Fruit fly (Drosophila melanogaster) whole organism, adult: Measurements from ENCODE around the gene CG15449.

Experiments used
- CG11617 ChIP-seq: fragments of 200-800 bp; sonication (Bioruptor generic); optimal IDR thresholded peaks from 2 replicates; lab custom pipeline; 2017; ENCODE audit warnings: mild to moderate bottlenecking, missing biosample characterization, missing genetic modification reagents, missing genetic modification characterization
- CG12768 ChIP-seq: fragments of 200-800 bp; sonication (Bioruptor generic); optimal IDR thresholded peaks from 2 replicates; lab custom pipeline; 2017; ENCODE audit warnings: missing biosample characterization, missing genetic modification characterization, mild to moderate bottlenecking, moderate library complexity, missing genetic modification reagents
- CG14711 ChIP-seq: fragments of 200-800 bp; sonication (Bioruptor generic); optimal IDR thresholded peaks from 2 replicates; lab custom pipeline; 2018; ENCODE audit warnings: missing biosample characterization, mild to moderate bottlenecking, missing genetic modification characterization, moderate library complexity
- CG1620 ChIP-seq: fragments of 200-800 bp; sonication (Bioruptor generic); optimal IDR thresholded peaks from 2 replicates; lab custom pipeline; 2016; ENCODE audit warnings: missing biosample characterization, missing genetic modification characterization
- CG33017 ChIP-seq: fragments of 200-800 bp; sonication (Bioruptor generic); optimal IDR thresholded peaks from 2 replicates; lab custom pipeline; 2018; ENCODE audit warnings: missing biosample characterization, mild to moderate bottlenecking, missing genetic modification characterization, moderate library complexity
- CG5204 ChIP-seq: fragments of 200-800 bp; sonication (Bioruptor generic); optimal IDR thresholded peaks from 2 replicates; lab custom pipeline; 2016; ENCODE audit warnings: missing biosample characterization, missing genetic modification characterization
- CG7045 ChIP-seq: fragments of 200-800 bp; sonication (Bioruptor generic); optimal IDR thresholded peaks from 2 replicates; lab custom pipeline; 2017; ENCODE audit warnings: missing biosample characterization, mild to moderate bottlenecking, missing genetic modification characterization
- CG7101 ChIP-seq: fragments of 200-800 bp; sonication (Bioruptor generic); optimal IDR thresholded peaks from 2 replicates; lab custom pipeline; 2018; ENCODE audit warnings: missing biosample characterization, mild to moderate bottlenecking, missing genetic modification characterization, moderate library complexity
- Clk ChIP-seq: fragments of 200-800 bp; sonication (Bioruptor generic); optimal IDR thresholded peaks from 2 replicates; lab custom pipeline; 2017; ENCODE audit warnings: missing biosample characterization, missing genetic modification characterization
- Crg-1 ChIP-seq: fragments of 200-800 bp; sonication (Bioruptor generic); optimal IDR thresholded peaks from 2 replicates; lab custom pipeline; 2016; ENCODE audit warnings: missing biosample characterization, missing genetic modification characterization
- Hr96 ChIP-seq: fragments of 200-800 bp; sonication (Bioruptor generic); optimal IDR thresholded peaks from 2 replicates; lab custom pipeline; 2016; ENCODE audit warnings: missing biosample characterization, missing genetic modification characterization
- Mnt ChIP-seq: fragments of 200-800 bp; sonication (Bioruptor generic); optimal IDR thresholded peaks from 2 replicates; lab custom pipeline; 2016; ENCODE audit warnings: missing biosample characterization, mild to moderate bottlenecking, missing genetic modification characterization
- bab1 ChIP-seq: fragments of 200-800 bp; sonication (Bioruptor generic); optimal IDR thresholded peaks from 3 replicates; lab custom pipeline; 2019; ENCODE audit warnings: missing biosample characterization, mild to moderate bottlenecking, missing genetic modification characterization, moderate library complexity
- cic ChIP-seq: fragments of 200-800 bp; sonication (Bioruptor generic); optimal IDR thresholded peaks from 2 replicates; lab custom pipeline; 2017; ENCODE audit warnings: missing biosample characterization, mild to moderate bottlenecking, missing genetic modification characterization, moderate library complexity
- cnc ChIP-seq, 2 experiments: fragments of >200 bp; optimal IDR thresholded peaks; 2 replicates each; lab custom pipeline; 2017
- kay ChIP-seq: fragments of 200-800 bp; sonication (Bioruptor generic); peaks from one replicate; lab custom pipeline; 2016; ENCODE audit warnings: missing biosample characterization, missing genetic modification characterization, borderline replicate concordance
- ovo ChIP-seq: fragments of 200-800 bp; sonication (Bioruptor generic); optimal IDR thresholded peaks from 2 replicates; lab custom pipeline; 2016; ENCODE audit warnings: missing biosample characterization, missing genetic modification characterization
- pad ChIP-seq: fragments of 200-800 bp; sonication (Bioruptor generic); optimal IDR thresholded peaks from 3 replicates; lab custom pipeline; 2017; ENCODE audit warnings: missing biosample characterization, missing genetic modification characterization, mild to moderate bottlenecking, moderate library complexity, missing genetic modification reagents
- tj ChIP-seq: fragments of 200-800 bp; sonication (Bioruptor generic); optimal IDR thresholded peaks from 3 replicates; lab custom pipeline; 2017; ENCODE audit warnings: missing biosample characterization, mild to moderate bottlenecking, missing genetic modification characterization, moderate library complexity
- toe ChIP-seq: fragments of 200-800 bp; sonication (Bioruptor generic); optimal IDR thresholded peaks from 2 replicates; lab custom pipeline; 2016; ENCODE audit warnings: missing biosample characterization, missing genetic modification characterization

The CG15449 gene

DNA sequence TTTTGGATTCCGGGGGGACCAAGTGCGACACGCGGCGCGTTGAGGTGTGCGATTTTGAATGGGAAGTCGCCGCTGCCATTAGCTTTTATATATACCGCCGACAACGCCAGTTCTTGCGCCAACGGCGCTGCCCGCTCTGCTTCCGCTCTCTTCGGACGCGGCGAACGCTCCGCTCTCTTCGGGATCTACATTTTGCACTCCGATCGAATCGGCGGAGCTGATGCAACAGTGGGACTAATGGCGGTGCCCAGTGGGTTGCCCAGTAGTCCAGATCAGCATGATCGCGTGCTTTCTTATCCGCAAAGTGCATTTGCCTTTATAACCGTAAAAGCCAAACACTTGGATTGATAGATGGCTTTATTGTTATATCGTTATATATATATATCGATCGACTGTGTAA lies 27.1 kb upstream of the CG15449 start, which contains the start of gene CG32512:
Gene CG32512, minus strand, starts transcription at position 67 of the 400 bp plus-strand sequence.
- TF ChIP-seq kay (GFP tag; lab: Kevin White, UChicago) (peak; percentile 17), Crg-1 (GFP tag; lab: Kevin White, UChicago) (no peak), Hr96 (GFP tag; lab: Kevin White, UChicago) (peak; percentile 18)

DNA sequence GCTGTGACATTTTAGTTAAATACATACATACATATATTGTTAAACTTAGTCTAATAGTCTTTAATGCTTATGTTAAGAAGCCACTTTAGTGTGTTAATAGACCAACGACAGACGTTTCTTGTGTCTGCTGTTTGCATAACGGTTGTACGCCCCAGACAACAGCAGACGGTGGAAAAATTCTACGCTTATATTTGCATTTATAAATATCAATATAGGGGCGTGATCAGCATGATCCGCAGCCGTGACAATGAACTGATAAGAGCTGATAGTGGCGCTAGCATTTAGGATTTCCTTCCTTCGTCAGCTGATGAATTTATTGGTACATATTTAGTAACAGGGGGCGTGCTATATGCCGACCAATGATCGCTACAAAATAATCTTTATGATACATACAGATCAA lies 25.4 kb upstream of the CG15449 start:
- TF ChIP-seq Mnt (GFP tag; lab: Kevin White, UChicago), result no peak
- no peak for TF ChIP-seq CG5204
- TF ChIP-seq Hr96 (GFP tag; lab: Kevin White, UChicago), result no peak
- TF ChIP-seq CG7101, result no peak

DNA sequence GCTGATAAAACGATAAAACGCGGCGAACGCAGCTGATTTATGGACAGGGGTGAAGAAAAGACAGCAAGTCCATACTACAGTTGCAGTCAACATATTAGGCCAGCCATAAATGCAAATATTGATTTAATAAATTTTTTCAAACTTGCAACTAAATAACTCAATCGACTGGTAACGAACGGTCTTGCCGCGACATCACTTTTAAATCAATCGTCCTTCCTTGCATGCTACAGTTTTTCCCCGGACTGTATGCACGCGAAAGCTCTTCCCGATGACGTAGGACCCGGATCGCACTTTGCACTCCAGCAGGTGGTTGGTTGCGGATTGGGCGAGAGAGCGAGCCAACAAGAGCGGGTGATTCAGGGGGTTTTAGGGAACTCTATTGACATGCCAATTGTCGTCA lies 24.5 kb upstream of the CG15449 start:
- TF ChIP-seq CG1620 (GFP tag; lab: Kevin White, UChicago) (peak; percentile 62), Hr96 (GFP tag; lab: Kevin White, UChicago) (peak; percentile 91), cic (peak; percentile 11), CG33017 (peak; percentile 85), CG7045 (peak; percentile 80), Crg-1 (GFP tag; lab: Kevin White, UChicago) (peak; percentile 83), bab1 (GFP tag; lab: Kevin White, UChicago) (peak; percentile 88), cnc (optimal IDR thresholded peaks at IDR 0.05; lab: Kevin White, UChicago) (no peak), Mnt (GFP tag; lab: Kevin White, UChicago) (peak; percentile 73), CG11617 (GFP tag; lab: Kevin White, UChicago) (peak; percentile 92), CG12768 (peak; percentile 89), CG7101 (peak; percentile 93), CG5204 (peak; percentile 80), ovo (GFP tag; lab: Kevin White, UChicago) (peak; percentile 20), kay (GFP tag; lab: Kevin White, UChicago) (peak; percentile 59), pad (GFP tag; lab: Kevin White, UChicago) (peak; percentile 72), tj (GFP tag; lab: Kevin White, UChicago) (peak; percentile 79), Clk (GFP tag; lab: Kevin White, UChicago) (peak; percentile 54), toe (GFP tag; lab: Kevin White, UChicago) (peak; percentile 50), CG14711 (tag; lab: Kevin White, UChicago) (peak; percentile 85)

DNA sequence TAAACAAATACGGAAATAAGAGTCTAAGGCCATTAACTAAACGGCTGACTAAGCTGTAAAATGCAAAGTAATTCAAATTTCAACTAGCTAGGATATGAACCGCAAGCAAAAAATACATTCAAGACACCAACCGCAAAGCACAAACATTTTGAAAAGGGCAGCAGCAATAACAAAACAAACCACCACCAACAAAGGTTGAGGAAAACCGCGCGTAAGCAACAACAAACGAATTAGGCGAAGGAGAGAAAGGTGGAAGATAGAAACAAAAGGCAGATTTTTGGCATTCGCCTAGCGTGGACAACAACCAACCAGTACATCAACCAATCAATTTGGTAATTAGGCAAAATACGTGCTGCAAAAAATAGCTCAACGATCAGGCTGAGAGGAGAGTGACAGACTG lies 20.2 kb upstream of the CG15449 start:
- peak; percentile 79 for TF ChIP-seq tj (GFP tag; lab: Kevin White, UChicago)
- TF ChIP-seq CG11617 (GFP tag; lab: Kevin White, UChicago), result no peak
- TF ChIP-seq CG33017, result no peak
- no peak for TF ChIP-seq Crg-1 (GFP tag; lab: Kevin White, UChicago)
- TF ChIP-seq CG1620 (GFP tag; lab: Kevin White, UChicago), result no peak
- no peak for TF ChIP-seq cic
- no peak for TF ChIP-seq CG7101
- TF ChIP-seq CG12768, result no peak
- TF ChIP-seq CG7045, result no peak
- TF ChIP-seq CG5204, result no peak
- TF ChIP-seq Clk (GFP tag; lab: Kevin White, UChicago), result no peak
- no peak for TF ChIP-seq Hr96 (GFP tag; lab: Kevin White, UChicago)
- TF ChIP-seq bab1 (GFP tag; lab: Kevin White, UChicago), result peak; percentile 28
- no peak for TF ChIP-seq ovo (GFP tag; lab: Kevin White, UChicago)

DNA sequence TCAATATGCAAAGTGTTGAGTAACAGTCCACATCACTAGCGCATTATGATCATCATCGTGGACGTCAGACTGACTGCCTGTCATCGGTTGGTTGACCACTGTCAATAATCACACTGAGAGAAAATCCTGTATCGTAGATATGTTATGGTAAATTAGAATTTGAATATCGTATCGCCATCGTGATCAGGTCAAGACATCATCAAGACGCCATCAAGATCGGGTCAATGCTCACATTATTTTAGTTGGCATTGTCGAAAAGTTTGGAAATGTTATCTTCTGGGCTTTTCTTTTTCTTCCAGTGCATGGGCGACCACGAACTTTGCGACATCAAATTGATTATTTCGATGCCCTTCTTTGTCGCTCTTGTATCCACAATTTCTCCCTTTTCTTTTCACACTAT lies 18.6 kb upstream of the CG15449 start:
- TF ChIP-seq Crg-1 (GFP tag; lab: Kevin White, UChicago) (no peak), Mnt (GFP tag; lab: Kevin White, UChicago) (no peak), Clk (GFP tag; lab: Kevin White, UChicago) (no peak), ovo (GFP tag; lab: Kevin White, UChicago) (no peak), tj (GFP tag; lab: Kevin White, UChicago) (peak; percentile 15), toe (GFP tag; lab: Kevin White, UChicago) (no peak), CG11617 (GFP tag; lab: Kevin White, UChicago) (peak; percentile 1), bab1 (GFP tag; lab: Kevin White, UChicago) (peak; percentile 3), Hr96 (GFP tag; lab: Kevin White, UChicago) (no peak), pad (GFP tag; lab: Kevin White, UChicago) (no peak), CG33017 (no peak), cnc (optimal IDR thresholded peaks at IDR 0.05; lab: Kevin White, UChicago) (no peak), CG1620 (GFP tag; lab: Kevin White, UChicago) (no peak), kay (GFP tag; lab: Kevin White, UChicago) (no peak), CG7045 (no peak), CG5204 (no peak), cic (no peak), CG7101 (peak; percentile 32), CG12768 (no peak), CG14711 (tag; lab: Kevin White, UChicago) (peak; percentile 7)

DNA sequence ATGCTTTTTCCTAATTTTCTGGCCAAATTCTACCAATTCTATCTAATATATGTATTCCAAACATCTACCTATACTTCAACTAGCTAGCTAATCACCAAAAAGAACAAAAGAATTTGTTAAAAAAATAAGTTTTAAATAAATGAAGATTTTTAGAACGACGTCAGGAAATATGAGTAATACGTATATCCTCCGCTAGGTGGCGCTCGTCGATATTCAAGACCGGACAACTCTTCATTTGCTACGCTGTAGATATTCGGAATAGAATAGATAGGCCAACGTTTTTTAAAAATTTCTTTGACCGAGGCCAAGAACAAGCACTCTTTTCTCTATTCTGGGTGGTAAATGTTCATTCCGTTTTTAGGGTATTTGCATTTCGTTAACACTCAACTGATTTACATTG lies 18.0 kb upstream of the CG15449 start:
- TF ChIP-seq kay (GFP tag; lab: Kevin White, UChicago) (peak; percentile 17), toe (GFP tag; lab: Kevin White, UChicago) (no peak), CG7045 (no peak), ovo (GFP tag; lab: Kevin White, UChicago) (no peak), pad (GFP tag; lab: Kevin White, UChicago) (no peak), CG7101 (no peak), Clk (GFP tag; lab: Kevin White, UChicago) (no peak), CG33017 (no peak), cic (no peak)

DNA sequence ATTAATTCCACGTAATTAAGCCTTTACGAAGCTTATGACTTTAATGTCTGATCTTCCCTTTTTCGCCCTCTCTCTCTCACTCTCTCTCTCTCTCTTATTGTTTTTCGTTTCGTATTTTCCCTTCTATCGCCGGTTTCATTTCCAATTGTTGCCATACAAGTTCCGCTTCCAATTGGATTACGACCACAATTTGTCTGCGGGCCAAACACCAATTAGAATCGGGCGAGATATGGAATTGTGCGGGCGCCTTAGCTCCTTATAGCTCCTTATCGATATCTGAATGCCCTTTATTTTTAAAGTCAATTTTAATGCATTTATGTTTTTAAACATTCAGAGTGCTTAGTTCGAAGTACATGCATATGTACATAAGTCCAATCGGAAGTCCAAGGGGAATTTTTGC lies 16.3 kb upstream of the CG15449 start:
- TF ChIP-seq pad (GFP tag; lab: Kevin White, UChicago), result no peak
- no peak for TF ChIP-seq Hr96 (GFP tag; lab: Kevin White, UChicago)
- TF ChIP-seq CG12768, result no peak
- no peak for TF ChIP-seq CG11617 (GFP tag; lab: Kevin White, UChicago)
- TF ChIP-seq bab1 (GFP tag; lab: Kevin White, UChicago), result no peak
- TF ChIP-seq toe (GFP tag; lab: Kevin White, UChicago), result no peak
- TF ChIP-seq CG7045, result no peak
- no peak for TF ChIP-seq Crg-1 (GFP tag; lab: Kevin White, UChicago)
- TF ChIP-seq cnc (optimal IDR thresholded peaks at IDR 0.05; lab: Kevin White, UChicago), result no peak
